Fruit fly (Drosophila melanogaster): ENCODE data around the gene Trhn.

DNA sequence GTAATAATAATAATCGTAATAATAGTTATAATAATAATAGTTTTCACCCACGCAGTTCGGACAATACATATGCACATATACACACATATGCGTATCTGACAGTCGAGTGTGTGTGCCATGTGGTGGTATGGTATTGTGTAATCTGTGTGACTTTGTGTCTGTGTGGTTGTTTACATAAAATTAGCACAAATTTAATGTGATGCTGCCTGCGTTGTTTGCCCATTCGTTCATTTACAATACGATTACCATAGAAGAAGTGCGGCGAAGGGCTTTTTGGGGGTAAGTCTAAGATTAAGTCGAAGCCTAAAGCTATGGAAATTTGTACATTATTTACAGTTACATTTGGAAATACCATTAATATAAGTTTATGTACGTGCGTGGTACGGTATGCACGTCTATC lies 52.4 kb downstream of the Trhn start:
- TF ChIP-seq CG15710 (tag; optimal IDR thresholded peaks at IDR 0.05) (no peak), D1 (tag; optimal IDR thresholded peaks at IDR 0.05) (no peak), CG4496 (GFP tag; IDR thresholded peaks at IDR 0.05) (no peak), CG34367 (tag; optimal IDR thresholded peaks at IDR 0.05) (no peak), CG12605 (GFP tag; IDR thresholded peaks at IDR 0.05) (no peak), Ets98B (GFP tag; IDR thresholded peaks at IDR 0.05) (no peak), EcR (GFP tag; optimal IDR thresholded peaks at IDR 0.05) (no peak), Pif1A (GFP tag; optimal IDR thresholded peaks at IDR 0.05) (no peak), CG8159 (tag; optimal IDR thresholded peaks at IDR 0.05) (no peak), CG14655 (GFP tag; optimal IDR thresholded peaks at IDR 0.05) (no peak)
